Fruit fly (Drosophila melanogaster) whole organism, embryonic: ENCODE measurements around the gene Use1.

Experiments used
- Abd-B ChIP-seq: fragments of 200-800 bp; sonication (Bioruptor generic); optimal IDR thresholded peaks from 2 replicates; lab custom pipeline; 2018; ENCODE audit warnings: missing biosample characterization, mild to moderate bottlenecking, missing genetic modification characterization, moderate library complexity
- Atf-2 ChIP-seq: fragments of 200-800 bp; sonication (Bioruptor generic); optimal IDR thresholded peaks from 2 replicates; lab custom pipeline; 2016; ENCODE audit warnings: missing biosample characterization, missing genetic modification characterization
- CG10543 ChIP-seq: fragments of 200-800 bp; sonication (Bioruptor generic); optimal IDR thresholded peaks from 3 replicates; lab custom pipeline; 2017; ENCODE audit warnings: missing biosample characterization, mild to moderate bottlenecking, missing genetic modification characterization, moderate library complexity
- CG11247 ChIP-seq: fragments of 200-800 bp; sonication (Bioruptor generic); IDR thresholded peaks from 2 replicates; pipeline ENCODE4 v1.3.6; 2022; ENCODE audit warnings: missing biosample characterization, missing genetic modification characterization
- CG11456 ChIP-seq: fragments of 200-800 bp; sonication (Bioruptor generic); IDR thresholded peaks from 3 replicates; pipeline ENCODE4 v1.3.6; 2022; ENCODE audit warnings: missing biosample characterization, missing genetic modification characterization
- CG12659 ChIP-seq: fragments of 200-800 bp; sonication (Bioruptor generic); optimal IDR thresholded peaks from 3 replicates; lab custom pipeline; 2017; ENCODE audit warnings: mild to moderate bottlenecking, missing biosample characterization, missing genetic modification reagents, missing genetic modification characterization
- CG12769 ChIP-seq: fragments of 200-800 bp; sonication (Bioruptor generic); optimal IDR thresholded peaks from 2 replicates; lab custom pipeline; 2019; ENCODE audit warnings: missing biosample characterization, mild to moderate bottlenecking, missing genetic modification characterization, moderate library complexity
- CG14965 ChIP-seq: fragments of 200-800 bp; sonication (Bioruptor generic); optimal IDR thresholded peaks from 2 replicates; lab custom pipeline; 2016; ENCODE audit warnings: missing biosample characterization, missing genetic modification characterization, borderline replicate concordance
- CG15011 ChIP-seq: fragments of 200-800 bp; sonication (Bioruptor generic); optimal IDR thresholded peaks from 3 replicates; lab custom pipeline; 2018; ENCODE audit warnings: missing biosample characterization, mild to moderate bottlenecking, missing genetic modification characterization
- CG17186 ChIP-seq: fragments of 200-800 bp; sonication (Bioruptor generic); optimal IDR thresholded peaks from 3 replicates; lab custom pipeline; 2017; ENCODE audit warnings: missing biosample characterization, missing genetic modification reagents, missing genetic modification characterization
- CG18599 ChIP-seq: fragments of 200-800 bp; sonication (Bioruptor generic); optimal IDR thresholded peaks from 3 replicates; lab custom pipeline; 2017; ENCODE audit warnings: missing biosample characterization, missing genetic modification characterization, mild to moderate bottlenecking, moderate library complexity, missing genetic modification reagents
- CG2712 ChIP-seq: fragments of 200-800 bp; optimal IDR thresholded peaks from 3 replicates; lab custom pipeline; 2019; ENCODE audit warnings: missing biosample characterization, mild to moderate bottlenecking, missing genetic modification characterization, moderate library complexity
- CG30403 ChIP-seq: fragments of 200-800 bp; sonication (Bioruptor generic); optimal IDR thresholded peaks from 3 replicates; lab custom pipeline; 2016; ENCODE audit warnings: missing biosample characterization, missing genetic modification characterization
- CG3065 ChIP-seq: fragments of 200-800 bp; sonication (Bioruptor generic); optimal IDR thresholded peaks from 2 replicates; lab custom pipeline; 2016; ENCODE audit warnings: missing biosample characterization, missing genetic modification characterization
- CG32532 ChIP-seq: fragments of 200-800 bp; sonication (Bioruptor generic); IDR thresholded peaks from 2 replicates; pipeline ENCODE4 v1.3.6; 2022; ENCODE audit warnings: missing biosample characterization, missing genetic modification characterization
- CG34224 ChIP-seq: fragments of 200-800 bp; sonication (Bioruptor generic); IDR thresholded peaks from 3 replicates; pipeline ENCODE4 v1.3.6; 2022; ENCODE audit warnings: missing biosample characterization, missing genetic modification characterization; ENCODE audit not compliant: partially characterized antibody
- CG34422 ChIP-seq: fragments of 200-800 bp; sonication (Bioruptor generic); IDR thresholded peaks from 3 replicates; pipeline ENCODE4 v1.3.6; 2022; ENCODE audit warnings: missing biosample characterization, missing genetic modification characterization
- CG6813 ChIP-seq: fragments of 200-800 bp; sonication (Bioruptor generic); optimal IDR thresholded peaks from 2 replicates; lab custom pipeline; 2017; ENCODE audit warnings: missing biosample characterization, missing genetic modification characterization, mild to moderate bottlenecking, moderate library complexity, missing genetic modification reagents
- CG7745 ChIP-seq: fragments of 200-800 bp; sonication (Bioruptor generic); optimal IDR thresholded peaks from 2 replicates; lab custom pipeline; 2018; ENCODE audit warnings: missing biosample characterization, mild to moderate bottlenecking, missing genetic modification characterization, moderate library complexity
- CG8924 ChIP-seq: fragments of 200-800 bp; optimal IDR thresholded peaks from 3 replicates; lab custom pipeline; 2019; ENCODE audit warnings: missing biosample characterization, mild to moderate bottlenecking, missing genetic modification characterization, moderate library complexity
- CG9727 ChIP-seq: fragments of 200-800 bp; sonication (Bioruptor generic); optimal IDR thresholded peaks from 3 replicates; lab custom pipeline; 2017; ENCODE audit warnings: missing biosample characterization, mild to moderate bottlenecking, missing genetic modification characterization
- Fer3 ChIP-seq: fragments of 200-800 bp; sonication (Bioruptor generic); optimal IDR thresholded peaks from 2 replicates; lab custom pipeline; 2018; ENCODE audit warnings: missing biosample characterization, mild to moderate bottlenecking, missing genetic modification characterization, moderate library complexity
- HLH3B ChIP-seq: fragments of 200-800 bp; sonication (Bioruptor generic); IDR thresholded peaks from 2 replicates; pipeline ENCODE4 v1.3.6; 2022; ENCODE audit warnings: missing biosample characterization, missing genetic modification characterization
- HLH4C ChIP-seq: fragments of 200-800 bp; sonication (Bioruptor generic); IDR thresholded peaks from 3 replicates; pipeline ENCODE4 v1.3.6; 2022; ENCODE audit warnings: missing biosample characterization, missing genetic modification characterization; ENCODE audit not compliant: partially characterized antibody
- Hr78 ChIP-seq, 2 experiments: fragments of 200-800 bp in 1 of 2; fragments of >200 bp in 1 of 2; sonication (Bioruptor generic) in 1 of 2; optimal IDR thresholded peaks; 2 replicates each; lab custom pipeline; 2017 to 2019; ENCODE audit warnings: missing biosample characterization in 2 of 2, missing genetic modification characterization in 2 of 2, mild to moderate bottlenecking in 1 of 2, moderate library complexity in 1 of 2
- Lim3 ChIP-seq: fragments of 200-800 bp; sonication (Bioruptor generic); IDR thresholded peaks from 2 replicates; pipeline ENCODE4 v1.3.6; 2022; ENCODE audit warnings: missing biosample characterization, missing genetic modification characterization
- MBD-R2 ChIP-seq: fragments of 200-800 bp; sonication (Bioruptor generic); IDR thresholded peaks from 2 replicates; pipeline ENCODE4 v1.3.6; 2022; ENCODE audit warnings: missing biosample characterization, missing genetic modification characterization
- MTF-1 ChIP-seq: fragments of 200-800 bp; sonication (Bioruptor generic); optimal IDR thresholded peaks from 2 replicates; lab custom pipeline; 2018; ENCODE audit warnings: missing biosample characterization, mild to moderate bottlenecking, missing genetic modification characterization, borderline replicate concordance
- Med ChIP-seq: fragments of 200-800 bp; sonication (Bioruptor generic); peaks from one replicate; lab custom pipeline; 2016; ENCODE audit warnings: missing biosample characterization, missing genetic modification characterization, mild to moderate bottlenecking, inconsistent platforms, moderate library complexity
- NC2β ChIP-seq: fragments of 200-800 bp; sonication (Bioruptor generic); optimal IDR thresholded peaks from 2 replicates; lab custom pipeline; 2016; ENCODE audit warnings: missing biosample characterization, missing genetic modification characterization
- amos ChIP-seq: fragments of 200-800 bp; sonication (Bioruptor generic); IDR thresholded peaks from 2 replicates; pipeline ENCODE4 v1.3.6; 2022; ENCODE audit warnings: missing biosample characterization, missing genetic modification characterization; ENCODE audit not compliant: partially characterized antibody
- ap ChIP-seq: fragments of 200-800 bp; sonication (Bioruptor generic); IDR thresholded peaks from 2 replicates; pipeline ENCODE4 v1.3.6; 2022; ENCODE audit warnings: missing biosample characterization, missing genetic modification characterization
- ase ChIP-seq: fragments of 200-800 bp; sonication (Bioruptor generic); IDR thresholded peaks from 3 replicates; pipeline ENCODE4 v1.3.6; 2022; ENCODE audit warnings: missing biosample characterization, missing genetic modification characterization
- dati ChIP-seq: fragments of 200-800 bp; sonication (Bioruptor generic); IDR thresholded peaks from 2 replicates; pipeline ENCODE4 v1.3.6; 2022; ENCODE audit warnings: missing biosample characterization, missing genetic modification characterization
- gcm ChIP-seq: fragments of 200-800 bp; sonication (Bioruptor generic); optimal IDR thresholded peaks from 2 replicates; lab custom pipeline; 2019; ENCODE audit warnings: missing biosample characterization, mild to moderate bottlenecking, missing genetic modification characterization, moderate library complexity
- gcm2 ChIP-seq: fragments of 200-800 bp; sonication (Bioruptor generic); optimal IDR thresholded peaks from 2 replicates; lab custom pipeline; 2016; ENCODE audit warnings: missing biosample characterization, missing genetic modification characterization
- grau ChIP-seq: fragments of 200-800 bp; optimal IDR thresholded peaks from 3 replicates; lab custom pipeline; 2019; ENCODE audit warnings: missing biosample characterization, mild to moderate bottlenecking, missing genetic modification characterization, moderate library complexity
- jigr1 ChIP-seq: fragments of 200-800 bp; sonication (Bioruptor generic); IDR thresholded peaks from 3 replicates; pipeline ENCODE4 v1.3.6; 2022; ENCODE audit warnings: missing biosample characterization, missing genetic modification characterization
- klu ChIP-seq: fragments of 200-800 bp; sonication (Bioruptor generic); IDR thresholded peaks from 2 replicates; pipeline ENCODE4 v1.3.6; 2022; ENCODE audit warnings: missing biosample characterization, missing genetic modification characterization
- lola ChIP-seq, 3 experiments: fragments of >200 bp in 2 of 3; fragments of 200-800 bp in 1 of 3; sonication (Bioruptor generic) in 1 of 3; optimal IDR thresholded peaks; 2 replicates each; lab custom pipeline; 2017 to 2019; ENCODE audit warnings: missing biosample characterization in 3 of 3, missing genetic modification characterization in 3 of 3, mild to moderate bottlenecking in 1 of 3, moderate library complexity in 1 of 3
- mirr ChIP-seq: fragments of 200-800 bp; sonication (Bioruptor generic); optimal IDR thresholded peaks from 3 replicates; lab custom pipeline; 2018; ENCODE audit warnings: missing biosample characterization, mild to moderate bottlenecking, missing genetic modification characterization
- nmo ChIP-seq: fragments of 200-800 bp; sonication (Bioruptor generic); optimal IDR thresholded peaks from 2 replicates; lab custom pipeline; 2018; ENCODE audit warnings: missing biosample characterization, mild to moderate bottlenecking, missing genetic modification characterization, moderate library complexity
- rib ChIP-seq: fragments of 200-800 bp; sonication (Bioruptor generic); IDR thresholded peaks from 2 replicates; pipeline ENCODE4 v1.3.6; 2022; ENCODE audit warnings: missing biosample characterization, missing genetic modification characterization
- run ChIP-seq: fragments of 200-800 bp; sonication (Bioruptor generic); optimal IDR thresholded peaks from 3 replicates; lab custom pipeline; 2018; ENCODE audit warnings: missing biosample characterization, mild to moderate bottlenecking, missing genetic modification characterization
- shn ChIP-seq: fragments of 200-800 bp; sonication (Bioruptor generic); optimal IDR thresholded peaks from 3 replicates; lab custom pipeline; 2016; ENCODE audit warnings: missing biosample characterization, missing genetic modification characterization
- vnd ChIP-seq: fragments of 200-800 bp; sonication (Bioruptor generic); IDR thresholded peaks from 3 replicates; pipeline ENCODE4 v1.3.6; 2022; ENCODE audit warnings: missing biosample characterization, missing genetic modification characterization; ENCODE audit not compliant: partially characterized antibody

Gene Use1

DNA sequence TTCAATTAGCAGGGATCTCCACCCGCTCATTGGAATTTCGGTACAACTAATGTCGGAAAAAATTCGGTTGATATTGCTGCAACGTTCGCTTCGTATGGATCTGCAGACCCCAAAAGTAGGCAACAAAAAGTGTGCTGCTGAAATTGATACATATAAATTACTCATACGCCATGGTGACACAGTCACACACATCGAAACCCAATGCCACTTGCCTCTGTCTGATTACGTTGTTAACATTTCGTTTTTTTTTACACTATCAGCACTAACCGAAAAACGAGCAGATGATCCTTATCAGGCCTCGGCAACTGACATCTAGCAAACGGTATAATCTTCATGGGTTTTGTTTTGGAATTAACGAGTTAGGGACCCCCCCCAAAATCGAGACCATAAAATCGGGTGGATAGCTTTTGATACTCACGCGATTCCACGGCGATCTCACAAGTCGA is 42.0 kb downstream of the Use1 start (continued):
- TF ChIP-seq CG9727 (GFP tag; lab: Kevin White, UChicago) (peak; percentile 59), CG12769 (tag; lab: Kevin White, UChicago) (no peak), CG34224 (GFP tag; lab: Robert Waterston, UW) (no peak; the same call in 2 of the 3 replicates), lola (GFP tag; optimal IDR thresholded peaks at IDR 0.05; lab: Kevin White, UChicago) (no peak)
- TF ChIP-seq, all 482 proteins: peak for 32

dm6 chr3L:9092356-9093103 is 44.5 kb downstream of the Use1 start, which contains the start of gene CG32032:
TSS of gene CG32032 (plus strand) at chr3L:9093053.
- TF ChIP-seq ase (GFP tag; lab: Robert Waterston, UW), result no peak
- TF ChIP-seq CG3065 (GFP tag; lab: Kevin White, UChicago), result no peak
- TF ChIP-seq Hr78 (GFP tag; optimal IDR thresholded peaks at IDR 0.05; lab: Kevin White, UChicago), result peak in 1 of 2 experiments; percentile 64
- no peak for TF ChIP-seq CG6813 (GFP tag; lab: Kevin White, UChicago)
- no peak for TF ChIP-seq HLH4C (GFP tag; lab: Robert Waterston, UW)
- TF ChIP-seq CG14965 (GFP tag; lab: Kevin White, UChicago), result no peak
- no peak for TF ChIP-seq NC2β
- TF ChIP-seq CG32532, result no peak
- TF ChIP-seq ap, result no peak
- peak; percentile 14 for TF ChIP-seq Med (GFP tag; lab: Kevin White, UChicago)
- no peak for TF ChIP-seq run (tag; lab: Kevin White, UChicago)
- TF ChIP-seq jigr1 (GFP tag; lab: Robert Waterston, UW), result no peak
- no peak; the same call in 1 of the 2 replicates for TF ChIP-seq MBD-R2 (GFP tag; lab: Robert Waterston, UW)
- TF ChIP-seq CG11456 (GFP tag; lab: Robert Waterston, UW), result 0 out of 3 replicates have a peak, but pooled peaks have one; percentile 62
- TF ChIP-seq CG12769 (tag; lab: Kevin White, UChicago), result no peak
- TF ChIP-seq nmo (GFP tag; lab: Kevin White, UChicago), result peak; percentile 10
- TF ChIP-seq vnd, result no peak
- TF ChIP-seq CG2712 (tag; lab: Kevin White, UChicago), result no peak
- no peak for TF ChIP-seq Atf-2 (GFP tag; lab: Kevin White, UChicago)
- TF ChIP-seq CG9727 (GFP tag; lab: Kevin White, UChicago), result peak; percentile 14
- TF ChIP-seq CG34422 (GFP tag; lab: Robert Waterston, UW), result no peak
- peak; percentile 11 for TF ChIP-seq CG10543 (GFP tag; lab: Kevin White, UChicago)
- no peak for TF ChIP-seq CG11247
- TF ChIP-seq gcm2 (GFP tag; lab: Kevin White, UChicago), result no peak
- no peak for TF ChIP-seq amos (GFP tag; lab: Robert Waterston, UW)
- TF ChIP-seq gcm (GFP tag; lab: Kevin White, UChicago), result peak; percentile 53
- no peak for TF ChIP-seq HLH3B (GFP tag; lab: Robert Waterston, UW)
- TF ChIP-seq Fer3 (tag; lab: Kevin White, UChicago), result no peak
- TF ChIP-seq Lim3 (GFP tag; lab: Robert Waterston, UW), result no peak
- peak; percentile 13 for TF ChIP-seq CG12659 (GFP tag; lab: Kevin White, UChicago)
- TF ChIP-seq Abd-B, result peak; percentile 9
- TF ChIP-seq grau (tag; lab: Kevin White, UChicago), result no peak
- TF ChIP-seq dati, result no peak
- no peak for TF ChIP-seq CG30403
- no peak for TF ChIP-seq CG17186
- TF ChIP-seq rib (GFP tag; lab: Robert Waterston, UW), result no peak
- no peak for TF ChIP-seq mirr (GFP tag; lab: Kevin White, UChicago)
- 0 out of 2 replicates have a peak, but pooled peaks have one; percentile 29 for TF ChIP-seq klu
- no peak for TF ChIP-seq MTF-1 (GFP tag; lab: Kevin White, UChicago)
- peak; percentile 10 for TF ChIP-seq CG8924 (tag; lab: Kevin White, UChicago)
- TF ChIP-seq CG18599, result peak; percentile 59
- TF ChIP-seq CG15011 (GFP tag; lab: Kevin White, UChicago), result no peak
- no peak for TF ChIP-seq CG7745 (tag; lab: Kevin White, UChicago)
- TF ChIP-seq shn (GFP tag; lab: Kevin White, UChicago), result no peak
